Worm (Caenorhabditis elegans) whole organism, young adult: Measurements from ENCODE around the gene D1014.7.
A peak's percentile ranks its signal among the peaks of the same experiment; 100 is the strongest.

Experiments
- F23B12.7 ChIP-seq: sonication (generic microtip); optimal IDR thresholded peaks from 2 replicates; lab custom pipeline; 2017; ENCODE audit warnings: missing genetic modification characterization, mild to moderate bottlenecking, missing compliant biosample characterization, antibody characterized with exemption, moderate library complexity; ENCODE audit not compliant: insufficient read depth
- F33H1.4 ChIP-seq: fragments of 200-800 bp; sonication (Bioruptor generic); IDR thresholded peaks from 2 replicates; pipeline ENCODE4 v1.3.6; 2022; ENCODE audit warnings: missing genetic modification reagents, missing genetic modification characterization, missing compliant biosample characterization
- F39B2.1 ChIP-seq: fragments of 200-800 bp; sonication (Bioruptor generic); IDR thresholded peaks from 2 replicates; pipeline ENCODE4 v1.3.6; 2022; ENCODE audit warnings: missing genetic modification reagents, missing genetic modification characterization, missing compliant biosample characterization
- F55B11.4 ChIP-seq: sonication (generic microtip); optimal IDR thresholded peaks from 2 replicates; lab custom pipeline; 2016; ENCODE audit warnings: missing compliant biosample characterization, missing genetic modification characterization, borderline replicate concordance; ENCODE audit not compliant: insufficient read depth
- T26A5.8 ChIP-seq: sonication (generic microtip); optimal IDR thresholded peaks from 2 replicates; lab custom pipeline; 2016; ENCODE audit warnings: missing genetic modification characterization, missing compliant biosample characterization
- Y95B8A.8 ChIP-seq: fragments of 200-800 bp; sonication (Bioruptor generic); IDR thresholded peaks from 2 replicates; pipeline ENCODE4 v1.3.6; 2022; ENCODE audit warnings: missing genetic modification reagents, missing genetic modification characterization, missing compliant biosample characterization
- ceh-91 ChIP-seq: fragments of 200-800 bp; sonication (Bioruptor generic); IDR thresholded peaks from 2 replicates; pipeline ENCODE4 v1.3.6; 2022; ENCODE audit warnings: missing genetic modification reagents, missing genetic modification characterization, missing compliant biosample characterization
- dpff-1 ChIP-seq: sonication (generic microtip); optimal IDR thresholded peaks from 2 replicates; lab custom pipeline; 2017; ENCODE audit warnings: mild to moderate bottlenecking, missing genetic modification characterization, missing compliant biosample characterization
- efl-1 ChIP-seq: fragments of 150-350 bp; optimal IDR thresholded peaks from 2 replicates; lab custom pipeline; 2014; ENCODE audit warnings: missing biosample characterization, missing genetic modification reagents, missing genetic modification characterization
- ekl-4 ChIP-seq: fragments of 200-800 bp; sonication (Bioruptor generic); IDR thresholded peaks from 2 replicates; pipeline ENCODE4 v1.3.6; 2022; ENCODE audit warnings: missing genetic modification reagents, missing genetic modification characterization, missing compliant biosample characterization
- him-1 ChIP-seq: sonication (generic microtip); optimal IDR thresholded peaks from 2 replicates; lab custom pipeline; 2016; ENCODE audit warnings: missing genotype, missing genetic modification reagents, missing genetic modification characterization, missing compliant biosample characterization
- lin-26 ChIP-seq: fragments of 200-800 bp; sonication (Bioruptor generic); IDR thresholded peaks from 2 replicates; pipeline ENCODE4 v1.3.6; 2022; ENCODE audit warnings: missing genetic modification reagents, missing genetic modification characterization, missing compliant biosample characterization
- lsl-1 ChIP-seq: fragments of 200-800 bp; sonication (Bioruptor generic); optimal IDR thresholded peaks from 2 replicates; lab custom pipeline; 2018; ENCODE audit warnings: mild to moderate bottlenecking, missing genetic modification characterization, moderate library complexity, missing compliant biosample characterization
- lsy-27 ChIP-seq: sonication (generic microtip); optimal IDR thresholded peaks from 2 replicates; lab custom pipeline; 2017; ENCODE audit warnings: missing genetic modification characterization, mild to moderate bottlenecking, missing compliant biosample characterization, antibody characterized with exemption, missing genotype, borderline replicate concordance; ENCODE audit not compliant: insufficient read depth
- madf-10 ChIP-seq: sonication (generic microtip); optimal IDR thresholded peaks from 2 replicates; lab custom pipeline; 2016; ENCODE audit warnings: mild to moderate bottlenecking, missing genetic modification characterization, missing compliant biosample characterization
- madf-8 ChIP-seq: fragments of 200-800 bp; sonication (Bioruptor generic); conservative IDR thresholded peaks from 2 replicates; pipeline ENCODE4 v1.3.6; 2022; ENCODE audit warnings: missing genetic modification reagents, missing genetic modification characterization, missing compliant biosample characterization
- nhr-179 ChIP-seq: sonication (generic microtip); optimal IDR thresholded peaks from 2 replicates; lab custom pipeline; 2016; ENCODE audit warnings: mild to moderate bottlenecking, missing genetic modification characterization, missing compliant biosample characterization
- nhr-80 ChIP-seq: sonication (generic microtip); optimal IDR thresholded peaks from 2 replicates; lab custom pipeline; 2016; ENCODE audit warnings: missing genetic modification characterization, missing compliant biosample characterization
- rec-8 ChIP-seq, 2 experiments: sonication (generic microtip); optimal IDR thresholded peaks; 2 replicates each; lab custom pipeline; 2016; ENCODE audit warnings: mild to moderate bottlenecking in 2 of 2, missing genetic modification characterization in 2 of 2, missing genetic modification reagents in 2 of 2, missing genotype in 2 of 2, missing biosample characterization in 1 of 2, missing compliant biosample characterization in 1 of 2, moderate library complexity in 1 of 2
- snpc-4 ChIP-seq, 5 experiments: fragments of 150-350 bp in 1 of 5; sonication (generic microtip) in 4 of 5; optimal IDR thresholded peaks; 2 replicates each; lab custom pipeline; 2014 to 2018; ENCODE audit warnings: missing genetic modification characterization in 5 of 5, missing biosample characterization in 3 of 5, antibody characterized with exemption in 2 of 5, mild to moderate bottlenecking in 2 of 5, missing compliant biosample characterization in 2 of 5, missing genotype in 2 of 5, moderate library complexity in 2 of 5, missing genetic modification reagents in 1 of 5
- unc-130 ChIP-seq: sonication (generic microtip); optimal IDR thresholded peaks from 2 replicates; lab custom pipeline; 2016; ENCODE audit warnings: missing genetic modification reagents, missing genetic modification characterization, missing compliant biosample characterization
- ztf-6 ChIP-seq: fragments of 200-800 bp; sonication (Bioruptor generic); IDR thresholded peaks from 2 replicates; pipeline ENCODE4 v1.3.6; 2022; ENCODE audit warnings: missing genetic modification reagents, missing genetic modification characterization, missing compliant biosample characterization

The D1014.7 gene

ce11 chrV:8161699-8162098, 43.6 kb downstream of the D1014.7 start, which contains the start of gene F20D6.5:
TSS of gene F20D6.5 (plus strand) at chrV:8161957.
- TF ChIP-seq nhr-80 (tag; lab: Kevin White, UChicago) (peak; percentile 60), F23B12.7 (tag; lab: Kevin White, UChicago) (no peak)

DNA sequence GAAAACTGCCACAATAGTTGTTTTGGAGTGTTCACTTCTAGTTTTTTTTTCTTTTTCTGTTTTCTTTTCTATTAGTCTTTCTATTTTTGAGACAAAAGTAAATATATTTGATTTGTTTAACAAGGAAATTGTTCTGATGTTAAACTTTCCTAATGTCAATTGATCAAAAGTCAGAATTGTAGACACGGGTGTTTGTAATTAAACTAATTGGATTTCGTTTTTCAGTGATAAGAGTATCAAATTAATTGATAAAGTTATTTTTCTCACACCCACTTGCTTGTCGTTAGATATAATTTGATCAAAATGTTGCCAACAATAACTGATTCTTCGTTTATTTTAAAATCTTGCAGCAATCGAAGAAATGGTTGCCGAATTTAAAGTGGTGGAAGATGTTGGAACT, 45.1 kb downstream of the D1014.7 start:
- TF ChIP-seq F55B11.4 (tag; lab: Kevin White, UChicago), result no peak
- TF ChIP-seq rec-8 (tag; optimal IDR thresholded peaks at IDR 0.05; lab: Kevin White, UChicago), result no peak

- TF ChIP-seq lsy-27 (tag; lab: Kevin White, UChicago) (no peak), F33H1.4 (no peak), lsl-1 (GFP tag; lab: Kevin White, UChicago) (no peak), ekl-4 (GFP tag; lab: Robert Waterston, UW) (no peak), rec-8 (tag; optimal IDR thresholded peaks at IDR 0.05; lab: Kevin White, UChicago) (no peak)
Measured at ce11 chrV:8168219-8168962, 50.3 kb downstream of the D1014.7 start, which contains the start of gene F20D6.8. TSS of gene F20D6.8 (minus strand) at chrV:8168269.

DNA sequence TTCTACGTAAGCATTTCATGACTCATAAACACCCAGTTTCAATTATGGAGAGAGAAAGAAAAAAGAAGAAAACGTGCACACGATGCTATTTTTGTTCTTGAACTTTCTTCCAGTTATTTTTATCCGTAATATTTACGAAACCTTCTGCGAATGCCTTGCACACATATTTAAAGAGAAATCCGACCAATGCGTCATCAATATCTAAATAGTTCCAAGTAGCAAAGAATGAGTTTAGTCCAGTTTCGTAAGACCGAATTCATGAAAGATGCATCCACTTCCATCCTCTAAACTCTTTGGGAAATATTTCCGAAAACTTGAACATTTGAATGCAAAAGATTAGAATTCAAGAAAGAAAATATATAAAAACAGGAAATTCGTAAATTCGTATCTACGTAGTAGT, 51.1 kb downstream of the D1014.7 start:
- no peak for TF ChIP-seq him-1 (tag; lab: Kevin White, UChicago)
- TF ChIP-seq unc-130 (GFP tag; lab: Kevin White, UChicago), result no peak
- TF ChIP-seq snpc-4 (GFP tag; optimal IDR thresholded peaks at IDR 0.05; lab: Kevin White, UChicago), result no peak
- TF ChIP-seq snpc-4 (tag; optimal IDR thresholded peaks at IDR 0.05; lab: Kevin White, UChicago), result no peak
- TF ChIP-seq T26A5.8 (tag; lab: Kevin White, UChicago), result no peak
- TF ChIP-seq efl-1, result no peak
- TF ChIP-seq madf-8 (GFP tag; lab: Robert Waterston, UW), result no peak
- no peak for TF ChIP-seq lin-26 (GFP tag; lab: Robert Waterston, UW)
- no peak for TF ChIP-seq madf-10 (tag; lab: Kevin White, UChicago)
- no peak for TF ChIP-seq ceh-91 (GFP tag; lab: Robert Waterston, UW)
- no peak for TF ChIP-seq nhr-80 (tag; lab: Kevin White, UChicago)
- no peak for TF ChIP-seq dpff-1 (tag; lab: Kevin White, UChicago)
- no peak for TF ChIP-seq nhr-179 (tag; lab: Kevin White, UChicago)
- no peak for TF ChIP-seq ztf-6 (GFP tag; lab: Robert Waterston, UW)
- no peak for TF ChIP-seq F39B2.1
- TF ChIP-seq Y95B8A.8, result no peak
